Worm (Caenorhabditis elegans) whole organism, young adult: ENCODE results near the gene efn-3.
"Not testable (repeated sequence)": the region's sequence is repeated elsewhere in the genome, so short reads cannot be mapped to it uniquely, and the experiment has no call there.

Source experiments
- B0035.1 ChIP-seq: sonication (generic microtip); optimal IDR thresholded peaks from 2 replicates; lab custom pipeline; 2016; ENCODE audit warnings: missing genetic modification characterization, mild to moderate bottlenecking, missing compliant biosample characterization, missing genotype, missing genetic modification reagents
- C06A6.2 ChIP-seq: fragments of 200-800 bp; sonication (Bioruptor generic); conservative IDR thresholded peaks from 2 replicates; pipeline ENCODE4 v1.3.6; 2022; ENCODE audit warnings: missing genetic modification characterization, missing compliant biosample characterization
- F22D6.2 ChIP-seq: sonication (generic microtip); optimal IDR thresholded peaks from 2 replicates; lab custom pipeline; 2016; ENCODE audit warnings: mild to moderate bottlenecking, missing genetic modification characterization, missing compliant biosample characterization
- F57A8.1 ChIP-seq: fragments of 200-800 bp; sonication (Bioruptor generic); optimal IDR thresholded peaks from 2 replicates; lab custom pipeline; 2018; ENCODE audit warnings: mild to moderate bottlenecking, missing genetic modification characterization, moderate library complexity, missing compliant biosample characterization
- K11D2.4 ChIP-seq: fragments of 200-800 bp; sonication (Bioruptor generic); IDR thresholded peaks from 2 replicates; pipeline ENCODE4 v1.3.6; 2022; ENCODE audit warnings: missing genetic modification reagents, missing genetic modification characterization, missing compliant biosample characterization
- K12H6.12 ChIP-seq: fragments of 200-800 bp; sonication (Bioruptor generic); optimal IDR thresholded peaks from 2 replicates; lab custom pipeline; 2018; ENCODE audit warnings: mild to moderate bottlenecking, missing genetic modification characterization, missing compliant biosample characterization
- T07F8.4 ChIP-seq: sonication (generic microtip); optimal IDR thresholded peaks from 2 replicates; lab custom pipeline; 2016; ENCODE audit warnings: mild to moderate bottlenecking, missing genetic modification characterization, moderate library complexity, missing compliant biosample characterization
- Y56A3A.18 ChIP-seq: fragments of 200-800 bp; sonication (Bioruptor generic); IDR thresholded peaks from 2 replicates; pipeline ENCODE4 v1.3.6; 2022; ENCODE audit warnings: missing genetic modification reagents, missing genetic modification characterization, missing compliant biosample characterization
- ZK185.1 ChIP-seq: sonication (generic microtip); optimal IDR thresholded peaks from 2 replicates; lab custom pipeline; 2016; ENCODE audit warnings: mild to moderate bottlenecking, missing genetic modification characterization, missing compliant biosample characterization; ENCODE audit not compliant: poor library complexity, severe bottlenecking
- aptf-3 ChIP-seq: fragments of 200-800 bp; sonication (Bioruptor generic); IDR thresholded peaks from 2 replicates; pipeline ENCODE4 v1.3.6; 2022; ENCODE audit warnings: missing genetic modification characterization, missing compliant biosample characterization
- atf-7 ChIP-seq: sonication (generic microtip); optimal IDR thresholded peaks from 2 replicates; lab custom pipeline; 2017; ENCODE audit warnings: mild to moderate bottlenecking, missing genetic modification characterization, missing compliant biosample characterization
- athp-1 ChIP-seq: sonication (generic microtip); optimal IDR thresholded peaks from 2 replicates; lab custom pipeline; 2017; ENCODE audit warnings: mild to moderate bottlenecking, missing genetic modification characterization, missing compliant biosample characterization
- attf-6 ChIP-seq: fragments of 200-800 bp; sonication (Bioruptor generic); IDR thresholded peaks from 2 replicates; pipeline ENCODE4 v1.3.6; 2022; ENCODE audit warnings: missing genetic modification reagents, missing genetic modification characterization, missing compliant biosample characterization
- ccch-3 ChIP-seq: fragments of 200-800 bp; sonication (Bioruptor generic); optimal IDR thresholded peaks from 2 replicates; lab custom pipeline; 2018; ENCODE audit warnings: mild to moderate bottlenecking, missing genetic modification characterization, missing compliant biosample characterization
- cebp-1 ChIP-seq, 2 experiments: fragments of 200-800 bp in 1 of 2; sonication (Bioruptor generic) in 1 of 2; sonication (generic microtip) in 1 of 2; IDR thresholded peaks in 1 of 2; optimal IDR thresholded peaks in 1 of 2; 2 replicates each; pipeline versions ENCODE4 v1.3.6 to Lab custom; 2017 to 2022; ENCODE audit warnings: missing compliant biosample characterization in 2 of 2, missing genetic modification characterization in 2 of 2, mild to moderate bottlenecking in 1 of 2, missing genetic modification reagents in 1 of 2, moderate library complexity in 1 of 2
- ceh-27 ChIP-seq: fragments of 200-800 bp; sonication (Bioruptor generic); optimal IDR thresholded peaks from 2 replicates; lab custom pipeline; 2018; ENCODE audit warnings: mild to moderate bottlenecking, missing genetic modification characterization, moderate library complexity, missing compliant biosample characterization
- ceh-79 ChIP-seq: sonication (generic microtip); optimal IDR thresholded peaks from 2 replicates; lab custom pipeline; 2017; ENCODE audit warnings: mild to moderate bottlenecking, missing genetic modification characterization, missing compliant biosample characterization
- ceh-91 ChIP-seq: fragments of 200-800 bp; sonication (Bioruptor generic); IDR thresholded peaks from 2 replicates; pipeline ENCODE4 v1.3.6; 2022; ENCODE audit warnings: missing genetic modification reagents, missing genetic modification characterization, missing compliant biosample characterization
- chd-7 ChIP-seq: sonication (generic microtip); optimal IDR thresholded peaks from 2 replicates; lab custom pipeline; 2016; ENCODE audit warnings: mild to moderate bottlenecking, missing genetic modification characterization, moderate library complexity, missing compliant biosample characterization
- dpl-1 ChIP-seq: fragments of 150-350 bp; optimal IDR thresholded peaks from 2 replicates; lab custom pipeline; 2014; ENCODE audit warnings: missing biosample characterization, missing genetic modification reagents, missing genetic modification characterization
- egl-44 ChIP-seq: fragments of 200-800 bp; sonication (Bioruptor generic); IDR thresholded peaks from 2 replicates; pipeline ENCODE4 v1.3.6; 2022; ENCODE audit warnings: missing genetic modification reagents, missing genetic modification characterization, missing compliant biosample characterization
- ekl-4 ChIP-seq: fragments of 200-800 bp; sonication (Bioruptor generic); IDR thresholded peaks from 2 replicates; pipeline ENCODE4 v1.3.6; 2022; ENCODE audit warnings: missing genetic modification reagents, missing genetic modification characterization, missing compliant biosample characterization
- ets-4 ChIP-seq: fragments of 200-800 bp; sonication (Bioruptor generic); optimal IDR thresholded peaks from 2 replicates; lab custom pipeline; 2018; ENCODE audit warnings: mild to moderate bottlenecking, missing genetic modification characterization, missing compliant biosample characterization
- fkh-3 ChIP-seq: sonication (generic microtip); optimal IDR thresholded peaks from 2 replicates; lab custom pipeline; 2016; ENCODE audit warnings: mild to moderate bottlenecking, missing genetic modification characterization, missing compliant biosample characterization
- hlh-12 ChIP-seq: sonication (generic microtip); optimal IDR thresholded peaks from 2 replicates; lab custom pipeline; 2016; ENCODE audit warnings: missing genetic modification characterization, missing compliant biosample characterization
- hmg-1.2 ChIP-seq: fragments of 200-800 bp; sonication (Bioruptor generic); IDR thresholded peaks from 2 replicates; pipeline ENCODE4 v1.3.6; 2022; ENCODE audit warnings: missing genetic modification reagents, missing genetic modification characterization, missing compliant biosample characterization
- lin-26 ChIP-seq: fragments of 200-800 bp; sonication (Bioruptor generic); IDR thresholded peaks from 2 replicates; pipeline ENCODE4 v1.3.6; 2022; ENCODE audit warnings: missing genetic modification reagents, missing genetic modification characterization, missing compliant biosample characterization
- lin-35 ChIP-seq, 3 experiments: fragments of 150-350 bp in 2 of 3; sonication (generic microtip) in 1 of 3; optimal IDR thresholded peaks; 2 replicates each; lab custom pipeline; 2014 to 2018; ENCODE audit warnings: missing biosample characterization in 3 of 3, missing genetic modification characterization in 3 of 3, missing genetic modification reagents in 3 of 3
- lin-40 ChIP-seq: sonication (generic microtip); optimal IDR thresholded peaks from 2 replicates; lab custom pipeline; 2016; ENCODE audit warnings: missing genetic modification characterization, mild to moderate bottlenecking, missing compliant biosample characterization, missing genotype, missing genetic modification reagents
- lsl-1 ChIP-seq: fragments of 200-800 bp; sonication (Bioruptor generic); optimal IDR thresholded peaks from 2 replicates; lab custom pipeline; 2018; ENCODE audit warnings: mild to moderate bottlenecking, missing genetic modification characterization, moderate library complexity, missing compliant biosample characterization
- lsy-27 ChIP-seq: sonication (generic microtip); optimal IDR thresholded peaks from 2 replicates; lab custom pipeline; 2017; ENCODE audit warnings: missing genetic modification characterization, mild to moderate bottlenecking, missing compliant biosample characterization, antibody characterized with exemption, missing genotype, borderline replicate concordance; ENCODE audit not compliant: insufficient read depth
- madf-10 ChIP-seq: sonication (generic microtip); optimal IDR thresholded peaks from 2 replicates; lab custom pipeline; 2016; ENCODE audit warnings: mild to moderate bottlenecking, missing genetic modification characterization, missing compliant biosample characterization
- madf-3 ChIP-seq: fragments of 200-800 bp; sonication (Bioruptor generic); IDR thresholded peaks from 2 replicates; pipeline ENCODE4 v1.3.6; 2022; ENCODE audit warnings: missing genetic modification reagents, missing genetic modification characterization, missing compliant biosample characterization
- nfyb-1 ChIP-seq: fragments of 200-800 bp; sonication (Bioruptor generic); IDR thresholded peaks from 2 replicates; pipeline ENCODE4 v1.3.6; 2022; ENCODE audit warnings: missing genetic modification reagents, missing genetic modification characterization, missing compliant biosample characterization
- nhr-120 ChIP-seq: fragments of 200-800 bp; sonication (Bioruptor generic); IDR thresholded peaks from 2 replicates; pipeline ENCODE4 v1.3.6; 2022; ENCODE audit warnings: missing genetic modification characterization, missing compliant biosample characterization
- nhr-179 ChIP-seq: sonication (generic microtip); optimal IDR thresholded peaks from 2 replicates; lab custom pipeline; 2016; ENCODE audit warnings: mild to moderate bottlenecking, missing genetic modification characterization, missing compliant biosample characterization
- nhr-80 ChIP-seq: sonication (generic microtip); optimal IDR thresholded peaks from 2 replicates; lab custom pipeline; 2016; ENCODE audit warnings: missing genetic modification characterization, missing compliant biosample characterization
- rcor-1 ChIP-seq: fragments of 200-800 bp; sonication (Bioruptor generic); IDR thresholded peaks from 2 replicates; pipeline ENCODE4 v1.3.6; 2022; ENCODE audit warnings: missing genetic modification reagents, missing genetic modification characterization, missing compliant biosample characterization
- snpc-1.3 ChIP-seq: sonication (generic microtip); optimal IDR thresholded peaks from 2 replicates; lab custom pipeline; 2017; ENCODE audit warnings: missing genetic modification characterization, mild to moderate bottlenecking, missing compliant biosample characterization, antibody characterized with exemption, moderate library complexity, missing genotype, missing genetic modification reagents; ENCODE audit not compliant: insufficient read depth
- tbp1 ChIP-seq: fragments of 200-800 bp; sonication (Bioruptor generic); optimal IDR thresholded peaks from 2 replicates; lab custom pipeline; 2018; ENCODE audit warnings: mild to moderate bottlenecking, missing genetic modification characterization, missing compliant biosample characterization
- tbx-9 ChIP-seq: sonication (generic microtip); optimal IDR thresholded peaks from 2 replicates; lab custom pipeline; 2016; ENCODE audit warnings: borderline replicate concordance, missing genetic modification characterization, inconsistent platforms, missing compliant biosample characterization
- unc-130 ChIP-seq: sonication (generic microtip); optimal IDR thresholded peaks from 2 replicates; lab custom pipeline; 2016; ENCODE audit warnings: missing genetic modification reagents, missing genetic modification characterization, missing compliant biosample characterization
- zim-3 ChIP-seq: sonication (generic microtip); optimal IDR thresholded peaks from 2 replicates; lab custom pipeline; 2017; ENCODE audit warnings: mild to moderate bottlenecking, missing genetic modification characterization, moderate library complexity, missing compliant biosample characterization
- ztf-22 ChIP-seq: fragments of 200-800 bp; sonication (Bioruptor generic); optimal IDR thresholded peaks from 2 replicates; lab custom pipeline; 2018; ENCODE audit warnings: mild to moderate bottlenecking, missing genetic modification characterization, moderate library complexity, missing compliant biosample characterization
- ztf-28 ChIP-seq: fragments of 200-800 bp; sonication (Bioruptor generic); IDR thresholded peaks from 2 replicates; pipeline ENCODE4 v1.3.6; 2022; ENCODE audit warnings: missing genetic modification reagents, missing genetic modification characterization, missing compliant biosample characterization

efn-3 gene

ce11 chrX:13448665-13449099 lies 28.6 kb downstream of the efn-3 start (continued):
- TF ChIP-seq rcor-1 (GFP tag; lab: Robert Waterston, UW) (peak; percentile 77), ztf-28 (GFP tag; lab: Robert Waterston, UW) (0 out of 2 replicates have a peak, but pooled peaks have one; percentile 21), lin-35 (GFP tag; optimal IDR thresholded peaks at IDR 0.05; lab: Kevin White, UChicago) (peak in 1 of 3 experiments; percentile 67), atf-7 (tag; lab: Kevin White, UChicago) (peak; percentile 80), hmg-1.2 (peak; percentile 84), ZK185.1 (tag; lab: Kevin White, UChicago) (peak; percentile 76), Y56A3A.18 (peak; percentile 83), ztf-22 (GFP tag; lab: Kevin White, UChicago) (peak; percentile 25), tbx-9 (tag; lab: Kevin White, UChicago) (peak; percentile 15), nhr-179 (tag; lab: Kevin White, UChicago) (peak; percentile 71), lin-26 (peak; percentile 84; the same call in 1 of the 2 replicates), nhr-80 (tag; lab: Kevin White, UChicago) (peak; percentile 86), ceh-27 (peak; percentile 62), ccch-3 (GFP tag; lab: Kevin White, UChicago) (peak; percentile 20), chd-7 (peak; percentile 89), lin-40 (tag; lab: Kevin White, UChicago) (peak; percentile 87), ets-4 (GFP tag; lab: Kevin White, UChicago) (peak; percentile 60), dpl-1 (peak; percentile 13), snpc-1.3 (peak; percentile 73), C06A6.2 (GFP tag; lab: Robert Waterston, UW) (0 out of 2 replicates have a peak, but pooled peaks have one; percentile 21), madf-10 (peak; percentile 88), K12H6.12 (tag; lab: Kevin White, UChicago) (peak; percentile 69), F22D6.2 (peak; percentile 66), aptf-3 (GFP tag; lab: Robert Waterston, UW) (0 out of 2 replicates have a peak, but pooled peaks have one; percentile 30), nhr-120 (GFP tag; lab: Robert Waterston, UW) (0 out of 2 replicates have a peak, but pooled peaks have one; percentile 20), T07F8.4 (tag; lab: Kevin White, UChicago) (peak; percentile 75), hlh-12 (tag; lab: Kevin White, UChicago) (peak; percentile 84), tbp1 (GFP tag; lab: Kevin White, UChicago) (peak; percentile 93), athp-1 (peak; percentile 77), madf-3 (GFP tag; lab: Robert Waterston, UW) (0 out of 2 replicates have a peak, but pooled peaks have one; percentile 56), attf-6 (peak; percentile 50; the same call in 1 of the 2 replicates), nfyb-1 (GFP tag; lab: Robert Waterston, UW) (peak; percentile 81), F57A8.1 (GFP tag; lab: Kevin White, UChicago) (peak; percentile 78), ceh-79 (tag; lab: Kevin White, UChicago) (peak; percentile 19), lsl-1 (GFP tag; lab: Kevin White, UChicago) (peak; percentile 10), lsy-27 (peak; percentile 56), egl-44 (GFP tag; lab: Robert Waterston, UW) (peak; percentile 89), fkh-3 (tag; lab: Kevin White, UChicago) (peak; percentile 72), zim-3 (tag; lab: Kevin White, UChicago) (peak; percentile 56), B0035.1 (tag; lab: Kevin White, UChicago) (peak; percentile 86), cebp-1 (GFP tag; IDR thresholded peaks at IDR 0.05; lab: Robert Waterston, UW) (peak; percentile 51), K11D2.4 (peak; percentile 72; the same call in 1 of the 2 replicates), ekl-4 (GFP tag; lab: Robert Waterston, UW) (peak; percentile 67), ceh-91 (GFP tag; lab: Robert Waterston, UW) (0 out of 2 replicates have a peak, but pooled peaks have one; percentile 37), unc-130 (peak; percentile 14)
- TF ChIP-seq cebp-1 (tag; optimal IDR thresholded peaks at IDR 0.05; lab: Kevin White, UChicago), result not testable (repeated sequence)
- TF ChIP-seq, all 124 proteins: peak for 86; not testable (repeated sequence) for 38
